Fruit fly (Drosophila melanogaster) whole organism, embryonic: ENCODE results near the gene Zw.

Experiments used
- Adf1 ChIP-seq: fragments of 200-800 bp; sonication (Bioruptor generic); IDR thresholded peaks from 2 replicates; pipeline ENCODE4 v1.3.6; 2022; ENCODE audit warnings: missing biosample characterization, missing genetic modification characterization
- Asciz ChIP-seq: fragments of 200-800 bp; sonication (Bioruptor generic); optimal IDR thresholded peaks from 2 replicates; lab custom pipeline; 2017; ENCODE audit warnings: missing biosample characterization, mild to moderate bottlenecking, missing genetic modification characterization, missing genetic modification reagents
- CG1024 ChIP-seq: fragments of 200-800 bp; sonication (Bioruptor generic); IDR thresholded peaks from 2 replicates; pipeline ENCODE4 v1.3.6; 2022; ENCODE audit warnings: missing biosample characterization, missing genetic modification characterization
- CG10366 ChIP-seq: fragments of 200-800 bp; sonication (Bioruptor generic); IDR thresholded peaks from 2 replicates; pipeline ENCODE4 v1.3.6; 2022; ENCODE audit warnings: missing biosample characterization, missing genetic modification characterization
- CG12155 ChIP-seq: fragments of 200-800 bp; sonication (Bioruptor generic); optimal IDR thresholded peaks from 3 replicates; lab custom pipeline; 2016; ENCODE audit warnings: missing biosample characterization, missing genetic modification characterization
- CG12769 ChIP-seq: fragments of 200-800 bp; sonication (Bioruptor generic); optimal IDR thresholded peaks from 2 replicates; lab custom pipeline; 2019; ENCODE audit warnings: missing biosample characterization, mild to moderate bottlenecking, missing genetic modification characterization, moderate library complexity
- CG13287 ChIP-seq: fragments of 200-800 bp; sonication (Bioruptor generic); IDR thresholded peaks from 2 replicates; pipeline ENCODE4 v1.3.6; 2022; ENCODE audit warnings: missing biosample characterization, missing genetic modification characterization; ENCODE audit not compliant: partially characterized antibody
- CG14441 ChIP-seq: fragments of 200-800 bp; sonication (Bioruptor generic); IDR thresholded peaks from 2 replicates; pipeline ENCODE4 v1.3.6; 2022; ENCODE audit warnings: missing biosample characterization, missing genetic modification characterization
- CG14667 ChIP-seq: fragments of 200-800 bp; sonication (Bioruptor generic); IDR thresholded peaks from 2 replicates; pipeline ENCODE4 v1.3.6; 2022; ENCODE audit warnings: missing biosample characterization, missing genetic modification characterization
- CG14710 ChIP-seq: fragments of 200-800 bp; sonication (Bioruptor generic); optimal IDR thresholded peaks from 3 replicates; lab custom pipeline; 2019; ENCODE audit warnings: missing biosample characterization, mild to moderate bottlenecking, missing genetic modification characterization, moderate library complexity
- CG1647 ChIP-seq: fragments of 200-800 bp; sonication (Bioruptor generic); optimal IDR thresholded peaks from 3 replicates; lab custom pipeline; 2016; ENCODE audit warnings: missing biosample characterization, missing genetic modification characterization
- CG17328 ChIP-seq: fragments of 200-800 bp; sonication (Bioruptor generic); IDR thresholded peaks from 2 replicates; pipeline ENCODE4 v1.3.6; 2022; ENCODE audit warnings: missing biosample characterization, missing genetic modification characterization
- CG17385 ChIP-seq: fragments of 200-800 bp; sonication (Bioruptor generic); optimal IDR thresholded peaks from 3 replicates; lab custom pipeline; 2018; ENCODE audit warnings: missing biosample characterization, mild to moderate bottlenecking, missing genetic modification characterization
- CG18476 ChIP-seq: fragments of 200-800 bp; sonication (Bioruptor generic); optimal IDR thresholded peaks from 2 replicates; lab custom pipeline; 2016; ENCODE audit warnings: missing biosample characterization, mild to moderate bottlenecking, missing genetic modification characterization
- CG18764 ChIP-seq: fragments of 200-800 bp; sonication (Bioruptor generic); optimal IDR thresholded peaks from 3 replicates; lab custom pipeline; 2016; ENCODE audit warnings: missing biosample characterization, missing genetic modification characterization
- CG2712 ChIP-seq: fragments of 200-800 bp; optimal IDR thresholded peaks from 3 replicates; lab custom pipeline; 2019; ENCODE audit warnings: missing biosample characterization, mild to moderate bottlenecking, missing genetic modification characterization, moderate library complexity
- CG31441 ChIP-seq: fragments of 200-800 bp; sonication (Bioruptor generic); IDR thresholded peaks from 2 replicates; pipeline ENCODE4 v1.3.6; 2022; ENCODE audit warnings: missing biosample characterization, missing genetic modification characterization
- CG33557 ChIP-seq: fragments of 200-800 bp; sonication (Bioruptor generic); optimal IDR thresholded peaks from 2 replicates; lab custom pipeline; 2019; ENCODE audit warnings: missing biosample characterization, mild to moderate bottlenecking, missing genetic modification characterization, moderate library complexity
- CG3407 ChIP-seq: fragments of 200-800 bp; sonication (Bioruptor generic); optimal IDR thresholded peaks from 2 replicates; lab custom pipeline; 2018; ENCODE audit warnings: missing biosample characterization, mild to moderate bottlenecking, missing genetic modification characterization
- CG34224 ChIP-seq: fragments of 200-800 bp; sonication (Bioruptor generic); IDR thresholded peaks from 3 replicates; pipeline ENCODE4 v1.3.6; 2022; ENCODE audit warnings: missing biosample characterization, missing genetic modification characterization; ENCODE audit not compliant: partially characterized antibody
- CG7271 ChIP-seq: fragments of 200-800 bp; sonication (Bioruptor generic); optimal IDR thresholded peaks from 2 replicates; lab custom pipeline; 2018; ENCODE audit warnings: missing biosample characterization, mild to moderate bottlenecking, missing genetic modification characterization, moderate library complexity
- CrebB ChIP-seq: fragments of 200-800 bp; sonication (Bioruptor generic); optimal IDR thresholded peaks from 3 replicates; lab custom pipeline; 2018; ENCODE audit warnings: missing biosample characterization, mild to moderate bottlenecking, missing genetic modification characterization
- D19B ChIP-seq: fragments of 200-800 bp; sonication (Bioruptor generic); optimal IDR thresholded peaks from 2 replicates; lab custom pipeline; 2017; ENCODE audit warnings: missing biosample characterization, mild to moderate bottlenecking, missing genetic modification characterization
- Dfd ChIP-seq, 2 experiments: fragments of >200 bp; optimal IDR thresholded peaks; 2 replicates each; lab custom pipeline; 2017; ENCODE audit warnings: missing biosample characterization in 2 of 2, missing genetic modification characterization in 2 of 2
- Gug ChIP-seq: fragments of 200-800 bp; sonication (Bioruptor generic); IDR thresholded peaks from 4 replicates; pipeline ENCODE4 v1.3.6; 2022; ENCODE audit warnings: missing biosample characterization, missing genetic modification characterization
- Hey ChIP-seq: fragments of 200-800 bp; sonication (Bioruptor generic); optimal IDR thresholded peaks from 3 replicates; lab custom pipeline; 2018; ENCODE audit warnings: missing biosample characterization, mild to moderate bottlenecking, missing genetic modification characterization
- Lim3 ChIP-seq: fragments of 200-800 bp; sonication (Bioruptor generic); IDR thresholded peaks from 2 replicates; pipeline ENCODE4 v1.3.6; 2022; ENCODE audit warnings: missing biosample characterization, missing genetic modification characterization
- Mad ChIP-seq: fragments of 200-800 bp; sonication (Bioruptor generic); optimal IDR thresholded peaks from 2 replicates; lab custom pipeline; 2016; ENCODE audit warnings: missing biosample characterization, missing genetic modification characterization
- Med ChIP-seq: fragments of 200-800 bp; sonication (Bioruptor generic); peaks from one replicate; lab custom pipeline; 2016; ENCODE audit warnings: missing biosample characterization, missing genetic modification characterization, mild to moderate bottlenecking, inconsistent platforms, moderate library complexity
- Nf-YC ChIP-seq: fragments of 200-800 bp; optimal IDR thresholded peaks from 3 replicates; lab custom pipeline; 2019; ENCODE audit warnings: missing biosample characterization, mild to moderate bottlenecking, missing genetic modification characterization, moderate library complexity
- NfI ChIP-seq: fragments of 200-800 bp; sonication (Bioruptor generic); optimal IDR thresholded peaks from 3 replicates; lab custom pipeline; 2018; ENCODE audit warnings: missing biosample characterization, mild to moderate bottlenecking, missing genetic modification characterization, moderate library complexity
- Sox100B ChIP-seq: fragments of 200-800 bp; sonication (Bioruptor generic); optimal IDR thresholded peaks from 3 replicates; lab custom pipeline; 2018; ENCODE audit warnings: missing biosample characterization, mild to moderate bottlenecking, missing genetic modification characterization
- az2 ChIP-seq: fragments of 200-800 bp; sonication (Bioruptor generic); optimal IDR thresholded peaks from 3 replicates; lab custom pipeline; 2016; ENCODE audit warnings: missing biosample characterization, missing genetic modification characterization
- bigmax ChIP-seq: fragments of 200-800 bp; sonication (Bioruptor generic); optimal IDR thresholded peaks from 2 replicates; lab custom pipeline; 2018; ENCODE audit warnings: missing biosample characterization, mild to moderate bottlenecking, missing genetic modification characterization
- dm ChIP-seq: fragments of 200-800 bp; sonication (Bioruptor generic); optimal IDR thresholded peaks from 3 replicates; lab custom pipeline; 2016; ENCODE audit warnings: missing biosample characterization, missing genetic modification characterization
- eyg ChIP-seq: fragments of 200-800 bp; sonication (Bioruptor generic); optimal IDR thresholded peaks from 3 replicates; lab custom pipeline; 2016; ENCODE audit warnings: missing biosample characterization, missing genetic modification characterization
- fru ChIP-seq: fragments of >200 bp; optimal IDR thresholded peaks from 2 replicates; lab custom pipeline; 2017
- gcm ChIP-seq: fragments of 200-800 bp; sonication (Bioruptor generic); optimal IDR thresholded peaks from 2 replicates; lab custom pipeline; 2019; ENCODE audit warnings: missing biosample characterization, mild to moderate bottlenecking, missing genetic modification characterization, moderate library complexity
- h ChIP-seq: fragments of >200 bp; optimal IDR thresholded peaks from 2 replicates; lab custom pipeline; 2017
- hkb ChIP-seq, 2 experiments: fragments of 200-800 bp in 1 of 2; fragments of >200 bp in 1 of 2; sonication (Bioruptor generic) in 1 of 2; IDR thresholded peaks in 1 of 2; optimal IDR thresholded peaks in 1 of 2; 2 replicates each; pipeline versions ENCODE4 v1.3.6 to Lab custom; 2017 to 2022; ENCODE audit warnings: missing biosample characterization in 1 of 2, missing genetic modification characterization in 1 of 2
- hth ChIP-seq: fragments of >200 bp; optimal IDR thresholded peaks from 2 replicates; lab custom pipeline; 2017; ENCODE audit warnings: inconsistent platforms
- insv ChIP-seq, 2 experiments: fragments of 200-800 bp; sonication (Bioruptor generic); optimal IDR thresholded peaks; 3 replicates each; lab custom pipeline; 2016 to 2018; ENCODE audit warnings: missing biosample characterization in 2 of 2, missing genetic modification characterization in 2 of 2
- lola ChIP-seq, 3 experiments: fragments of >200 bp in 2 of 3; fragments of 200-800 bp in 1 of 3; sonication (Bioruptor generic) in 1 of 3; optimal IDR thresholded peaks; 2 replicates each; lab custom pipeline; 2017 to 2019; ENCODE audit warnings: missing biosample characterization in 3 of 3, missing genetic modification characterization in 3 of 3, mild to moderate bottlenecking in 1 of 3, moderate library complexity in 1 of 3
- mam ChIP-seq: fragments of 200-800 bp; sonication (Bioruptor generic); optimal IDR thresholded peaks from 3 replicates; lab custom pipeline; 2016; ENCODE audit warnings: missing biosample characterization, missing genetic modification characterization
- pb ChIP-seq: fragments of 200-800 bp; sonication (Bioruptor generic); optimal IDR thresholded peaks from 3 replicates; lab custom pipeline; 2016; ENCODE audit warnings: missing biosample characterization, missing genetic modification characterization
- psq ChIP-seq: fragments of 200-800 bp; sonication (Bioruptor generic); optimal IDR thresholded peaks from 2 replicates; lab custom pipeline; 2017; ENCODE audit warnings: missing biosample characterization, missing genetic modification characterization
- sob ChIP-seq: fragments of 200-800 bp; sonication (Bioruptor generic); IDR thresholded peaks from 2 replicates; pipeline ENCODE4 v1.3.6; 2022; ENCODE audit warnings: missing biosample characterization, missing genetic modification characterization
- twi ChIP-seq: fragments of 200-800 bp; optimal IDR thresholded peaks from 2 replicates; lab custom pipeline; 2019; ENCODE audit warnings: missing biosample characterization, mild to moderate bottlenecking, missing genetic modification characterization, moderate library complexity
- vvl ChIP-seq: fragments of 200-800 bp; sonication (Bioruptor generic); IDR thresholded peaks from 2 replicates; pipeline ENCODE4 v1.3.6; 2022; ENCODE audit warnings: missing biosample characterization, missing genetic modification characterization
- zfh2 ChIP-seq: fragments of 200-800 bp; sonication (Bioruptor generic); optimal IDR thresholded peaks from 2 replicates; lab custom pipeline; 2016; ENCODE audit warnings: missing biosample characterization, missing genetic modification characterization

Zw gene

DNA sequence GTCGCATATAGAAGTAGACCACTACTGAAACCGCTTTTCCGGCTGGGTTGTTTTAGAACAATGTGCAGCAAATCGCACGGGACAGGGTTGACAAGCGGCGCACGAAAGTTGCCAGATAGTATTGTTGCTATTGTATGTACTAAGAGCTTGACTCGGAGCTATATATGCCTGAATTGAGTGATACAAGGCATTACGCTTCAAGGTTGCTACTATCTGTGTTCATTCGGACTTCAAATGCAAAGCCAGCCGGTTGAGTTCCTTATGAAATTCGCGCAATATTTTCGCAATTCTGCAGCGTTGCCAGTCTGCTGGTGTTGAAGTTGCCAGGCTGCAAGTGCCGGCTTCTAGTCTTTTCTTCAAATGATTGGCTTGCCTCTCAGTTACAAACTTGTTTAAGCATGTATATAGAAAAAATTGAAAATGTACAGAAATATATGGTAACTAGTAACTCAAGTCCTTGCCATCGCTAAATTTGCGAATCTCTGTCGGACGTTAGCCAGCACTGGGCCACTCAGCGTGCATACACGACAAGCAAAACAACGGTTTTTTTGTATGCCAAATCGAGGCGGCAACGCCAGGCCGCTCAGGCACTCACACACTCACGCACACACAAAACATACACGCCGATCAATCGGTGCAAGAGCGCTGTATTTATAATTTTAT, 15.2 kb upstream of the Zw start, which contains the start of the genes Ranbp21 and Elys (continued):
- TF ChIP-seq insv (GFP tag; optimal IDR thresholded peaks at IDR 0.05; lab: Kevin White, UChicago) (peak in 1 of 2 experiments; percentile 28), CG12155 (GFP tag; lab: Kevin White, UChicago) (peak; percentile 50), az2 (GFP tag; lab: Kevin White, UChicago) (peak; percentile 45), Adf1 (GFP tag; lab: Robert Waterston, UW) (no peak), D19B (GFP tag; lab: Kevin White, UChicago) (no peak), CG18476 (GFP tag; lab: Kevin White, UChicago) (peak; percentile 22), zfh2 (GFP tag; lab: Kevin White, UChicago) (peak; percentile 75), CG33557 (GFP tag; lab: Kevin White, UChicago) (peak; percentile 7), dm (GFP tag; lab: Kevin White, UChicago) (peak; percentile 86), CG10366 (GFP tag; lab: Robert Waterston, UW) (peak; percentile 55), Gug (GFP tag; lab: Robert Waterston, UW) (peak; percentile 69; the same call in 3 of the 4 replicates), bigmax (no peak), CG17385 (no peak), gcm (GFP tag; lab: Kevin White, UChicago) (no peak), CG18764 (GFP tag; lab: Kevin White, UChicago) (no peak), CG14667 (GFP tag; lab: Robert Waterston, UW) (peak; percentile 37; the same call in 1 of the 2 replicates), Med (peak; percentile 91), CG1024 (GFP tag; lab: Robert Waterston, UW) (peak; percentile 31; the same call in 1 of the 2 replicates), Sox100B (no peak), Hey (tag; lab: Kevin White, UChicago) (no peak), Asciz (GFP tag; lab: Kevin White, UChicago) (no peak), twi (tag; lab: Kevin White, UChicago) (no peak), vvl (GFP tag; lab: Robert Waterston, UW) (peak; percentile 54), CG3407 (no peak), CrebB (no peak), Nf-YC (no peak), Mad (GFP tag; lab: Kevin White, UChicago) (peak; percentile 62), CG17328 (GFP tag; lab: Robert Waterston, UW) (peak; percentile 33; the same call in 1 of the 2 replicates), CG1647 (GFP tag; lab: Kevin White, UChicago) (peak; percentile 42), eyg (GFP tag; lab: Kevin White, UChicago) (peak; percentile 15), psq (GFP tag; lab: Kevin White, UChicago) (no peak), CG7271 (tag; lab: Kevin White, UChicago) (no peak), hkb (optimal IDR thresholded peaks at IDR 0.05; lab: Kevin White, UChicago) (peak; percentile 72), hkb (GFP tag; IDR thresholded peaks at IDR 0.05; lab: Robert Waterston, UW) (peak; percentile 53; the same call in 1 of the 2 replicates), CG34224 (GFP tag; lab: Robert Waterston, UW) (no peak; the same call in 2 of the 3 replicates), Lim3 (GFP tag; lab: Robert Waterston, UW) (no peak), NfI (peak; percentile 27), hth (lab: Kevin White, UChicago) (no peak), Dfd (GFP tag; optimal IDR thresholded peaks at IDR 0.05; lab: Kevin White, UChicago) (no peak), h (no peak), mam (peak; percentile 66), CG12769 (tag; lab: Kevin White, UChicago) (no peak), lola (GFP tag; optimal IDR thresholded peaks at IDR 0.05; lab: Kevin White, UChicago) (peak in 1 of 3 experiments; percentile 51), CG14441 (GFP tag; lab: Robert Waterston, UW) (peak; percentile 55; the same call in 1 of the 2 replicates), sob (GFP tag; lab: Robert Waterston, UW) (peak; percentile 41; the same call in 1 of the 2 replicates), CG14710 (tag; lab: Kevin White, UChicago) (peak; percentile 71), CG2712 (tag; lab: Kevin White, UChicago) (no peak), CG13287 (peak; percentile 55), CG31441 (GFP tag; lab: Robert Waterston, UW) (no peak), fru (lab: Kevin White, UChicago) (no peak), pb (GFP tag; lab: Kevin White, UChicago) (no peak)
